Worm (Caenorhabditis elegans): Measurements from ENCODE around the gene dod-23.
A peak's percentile ranks its signal among the peaks of the same experiment; 100 is the strongest.

Gene dod-23

ce11 chrII:8440792-8441191 is 41.8 kb upstream of the dod-23 start (continued):
- TF ChIP-seq T26A8.4 (GFP tag; IDR thresholded peaks at IDR 0.05): no peak
- TF ChIP-seq nhr-28 (tag; optimal IDR thresholded peaks at IDR 0.05): peak; percentile 97

- TF ChIP-seq hlh-11 (tag; optimal IDR thresholded peaks at IDR 0.05): peak; percentile 11
- peak; percentile 77 for TF ChIP-seq nhr-28 (tag; optimal IDR thresholded peaks at IDR 0.05)
- TF ChIP-seq hlh-30 (tag; optimal IDR thresholded peaks at IDR 0.05; ENCODE audit: insufficient read depth): peak; percentile 51
- peak; percentile 48; the same call in 1 of the 2 replicates for TF ChIP-seq dmd-6 (GFP tag; IDR thresholded peaks at IDR 0.05)
- TF ChIP-seq ZK337.2 (GFP tag; IDR thresholded peaks at IDR 0.05): no peak
- no peak for TF ChIP-seq Y105C5A.15 (GFP tag; IDR thresholded peaks at IDR 0.05)
- TF ChIP-seq mdl-1 (tag; optimal IDR thresholded peaks at IDR 0.05): peak in 1 of 2 experiments; percentile 35
Measured at ce11 chrII:8440097-8440496, 41.1 kb upstream of the dod-23 start.

ce11 chrII:8438791-8439287 is 39.9 kb upstream of the dod-23 start, which contains the start of gene lips-10:
TSS of gene lips-10 (plus strand) at chrII:8439168.
- TF ChIP-seq ztf-7 (tag; optimal IDR thresholded peaks at IDR 0.05): no peak
- TF ChIP-seq zag-1 (tag; optimal IDR thresholded peaks at IDR 0.05): no peak
- TF ChIP-seq ceh-62 (tag; optimal IDR thresholded peaks at IDR 0.05): no peak
- no peak for TF ChIP-seq hif-1 (tag; optimal IDR thresholded peaks at IDR 0.05)
- TF ChIP-seq nhr-28 (tag; optimal IDR thresholded peaks at IDR 0.05): peak; percentile 91
- TF ChIP-seq lin-38 (GFP tag; IDR thresholded peaks at IDR 0.05): no peak
- peak in 1 of 2 experiments; percentile 13 for TF ChIP-seq unc-62 (GFP tag; optimal IDR thresholded peaks at IDR 0.05 in 1 of 2)
- TF ChIP-seq unc-62 (tag; optimal IDR thresholded peaks at IDR 0.05): no peak

DNA sequence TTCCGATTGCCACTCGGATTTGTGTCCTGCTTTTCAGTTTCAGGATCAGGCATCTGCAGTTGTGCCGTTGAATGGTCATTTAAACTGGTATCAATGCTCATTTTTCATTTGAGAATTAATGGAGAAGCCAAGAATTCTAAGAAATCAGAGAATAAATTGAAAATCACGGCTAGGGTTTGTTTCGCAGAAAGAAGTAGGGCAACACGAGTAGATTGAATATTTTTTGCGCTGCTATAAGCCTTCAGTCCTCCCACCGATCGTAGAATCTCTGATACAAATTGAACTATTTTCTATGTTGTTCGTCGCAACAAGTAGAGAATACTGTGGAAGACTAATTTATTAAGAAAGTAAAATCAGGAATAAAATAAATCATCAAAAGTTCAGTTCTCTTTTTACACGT is 38.1 kb upstream of the dod-23 start, which contains the start of gene acp-3:
TSS of gene acp-3 (minus strand) at position 101 of the 400 bp plus-strand sequence.
- TF ChIP-seq mxl-3 (GFP tag; optimal IDR thresholded peaks at IDR 0.05): no peak
- TF ChIP-seq ctbp-1 (GFP tag; IDR thresholded peaks at IDR 0.05): no peak
- TF ChIP-seq ama-1 (optimal IDR thresholded peaks at IDR 0.05): no peak
- no peak for TF ChIP-seq daf-12 (tag; optimal IDR thresholded peaks at IDR 0.05)
- no peak for TF ChIP-seq hlh-30 (tag; optimal IDR thresholded peaks at IDR 0.05; ENCODE audit: insufficient read depth)
- TF ChIP-seq aha-1 (tag): peak; percentile 84
- no peak for TF ChIP-seq R02D3.7 (tag; optimal IDR thresholded peaks at IDR 0.05)
- no peak for TF ChIP-seq F49E8.2 (tag; optimal IDR thresholded peaks at IDR 0.05; ENCODE audit: borderline replicate concordance)
- peak in 1 of 2 experiments; percentile 68 for TF ChIP-seq unc-62 (GFP tag; optimal IDR thresholded peaks at IDR 0.05 in 1 of 2)
- no peak for TF ChIP-seq unc-62 (tag; optimal IDR thresholded peaks at IDR 0.05)
- TF ChIP-seq nhr-25 (tag; optimal IDR thresholded peaks at IDR 0.05; ENCODE audit: borderline replicate concordance, insufficient read depth): no peak

- TF ChIP-seq nhr-6 (tag; optimal IDR thresholded peaks at IDR 0.05) (no peak), set-16 (GFP tag; IDR thresholded peaks at IDR 0.05) (no peak), F26F4.8 (GFP tag; conservative IDR thresholded peaks at IDR 0.05) (no peak), ztf-11 (tag; optimal IDR thresholded peaks at IDR 0.05) (no peak), mes-2 (tag; optimal IDR thresholded peaks at IDR 0.05; ENCODE audit: poor library complexity, severe bottlenecking) (no peak), jun-1 (tag; optimal IDR thresholded peaks at IDR 0.05) (no peak), madf-9 (GFP tag; conservative IDR thresholded peaks at IDR 0.05) (no peak), ZK337.2 (GFP tag; IDR thresholded peaks at IDR 0.05) (no peak), nhr-48 (tag; optimal IDR thresholded peaks at IDR 0.05) (no peak), spr-3 (GFP tag; optimal IDR thresholded peaks at IDR 0.05) (no peak), ceh-32 (tag; optimal IDR thresholded peaks at IDR 0.05; ENCODE audit: poor library complexity) (no peak), ces-1 (GFP tag; optimal IDR thresholded peaks at IDR 0.05) (no peak), lin-38 (GFP tag; IDR thresholded peaks at IDR 0.05) (no peak), hmg-1.1 (GFP tag; IDR thresholded peaks at IDR 0.05) (no peak), unc-62 (GFP tag; optimal IDR thresholded peaks at IDR 0.05 in 1 of 2) (no peak), unc-62 (tag; optimal IDR thresholded peaks at IDR 0.05) (no peak), egl-27 (tag; optimal IDR thresholded peaks at IDR 0.05) (no peak), nhr-10 (tag; optimal IDR thresholded peaks at IDR 0.05) (no peak), D1046.2 (GFP tag; IDR thresholded peaks at IDR 0.05) (no peak), hlh-30 (tag; optimal IDR thresholded peaks at IDR 0.05; ENCODE audit: insufficient read depth) (no peak), nhr-28 (tag; optimal IDR thresholded peaks at IDR 0.05) (no peak)
Measured at ce11 chrII:8435005-8435404, 36.0 kb upstream of the dod-23 start, which contains the start of gene acp-4. TSS of gene acp-4 (minus strand) at chrII:8435105.
